Worm (Caenorhabditis elegans): ENCODE data around the gene ugtp-1.

- TF ChIP-seq hmg-4 (GFP tag; optimal IDR thresholded peaks at IDR 0.05) (no peak), ama-1 (optimal IDR thresholded peaks at IDR 0.05) (no peak), hmbx-1 (tag; optimal IDR thresholded peaks at IDR 0.05) (no peak), flt-1 (GFP tag; IDR thresholded peaks at IDR 0.05) (no peak)
Measured at ce11 chrIII:8712968-8713367, 37.5 kb downstream of the ugtp-1 start.

Data from whole organism, early embryonic.